Fruit fly (Drosophila melanogaster) whole organism, embryonic: ENCODE data around the gene CG14893.

Experiments
- Aef1 ChIP-seq: fragments of 200-800 bp; sonication (Bioruptor generic); IDR thresholded peaks from 3 replicates; pipeline ENCODE4 v1.3.6; 2022; ENCODE audit warnings: missing biosample characterization, missing genetic modification characterization
- CG10431 ChIP-seq: fragments of 200-800 bp; sonication (Bioruptor generic); optimal IDR thresholded peaks from 3 replicates; lab custom pipeline; 2018; ENCODE audit warnings: missing biosample characterization, mild to moderate bottlenecking, missing genetic modification characterization
- CG11398 ChIP-seq: fragments of 200-800 bp; sonication (Bioruptor generic); optimal IDR thresholded peaks from 2 replicates; lab custom pipeline; 2016; ENCODE audit warnings: missing biosample characterization, missing genetic modification characterization
- CG11456 ChIP-seq: fragments of 200-800 bp; sonication (Bioruptor generic); IDR thresholded peaks from 3 replicates; pipeline ENCODE4 v1.3.6; 2022; ENCODE audit warnings: missing biosample characterization, missing genetic modification characterization
- CG11696 ChIP-seq: fragments of 200-800 bp; sonication (Bioruptor generic); IDR thresholded peaks from 2 replicates; pipeline ENCODE4 v1.3.6; 2022; ENCODE audit warnings: missing biosample characterization, missing genetic modification characterization
- CG12659 ChIP-seq: fragments of 200-800 bp; sonication (Bioruptor generic); optimal IDR thresholded peaks from 3 replicates; lab custom pipeline; 2017; ENCODE audit warnings: mild to moderate bottlenecking, missing biosample characterization, missing genetic modification reagents, missing genetic modification characterization
- CG13123 ChIP-seq: fragments of 200-800 bp; sonication (Bioruptor generic); optimal IDR thresholded peaks from 2 replicates; lab custom pipeline; 2016; ENCODE audit warnings: missing biosample characterization, missing genetic modification characterization
- CG13287 ChIP-seq: fragments of 200-800 bp; sonication (Bioruptor generic); IDR thresholded peaks from 2 replicates; pipeline ENCODE4 v1.3.6; 2022; ENCODE audit warnings: missing biosample characterization, missing genetic modification characterization; ENCODE audit not compliant: partially characterized antibody
- CG14710 ChIP-seq: fragments of 200-800 bp; sonication (Bioruptor generic); optimal IDR thresholded peaks from 3 replicates; lab custom pipeline; 2019; ENCODE audit warnings: missing biosample characterization, mild to moderate bottlenecking, missing genetic modification characterization, moderate library complexity
- CG15269 ChIP-seq: fragments of 200-800 bp; sonication (Bioruptor generic); optimal IDR thresholded peaks from 2 replicates; lab custom pipeline; 2018; ENCODE audit warnings: missing biosample characterization, mild to moderate bottlenecking, missing genetic modification characterization, moderate library complexity
- CG1529 ChIP-seq: fragments of 200-800 bp; sonication (Bioruptor generic); optimal IDR thresholded peaks from 3 replicates; lab custom pipeline; 2018; ENCODE audit warnings: missing biosample characterization, missing genetic modification characterization
- CG15479 ChIP-seq: fragments of 200-800 bp; sonication (Bioruptor generic); optimal IDR thresholded peaks from 3 replicates; lab custom pipeline; 2019; ENCODE audit warnings: missing biosample characterization, mild to moderate bottlenecking, missing genetic modification characterization, moderate library complexity
- CG15601 ChIP-seq: fragments of 200-800 bp; sonication (Bioruptor generic); optimal IDR thresholded peaks from 3 replicates; lab custom pipeline; 2019; ENCODE audit warnings: missing biosample characterization, mild to moderate bottlenecking, missing genetic modification characterization, moderate library complexity
- CG17361 ChIP-seq: fragments of 200-800 bp; sonication (Bioruptor generic); IDR thresholded peaks from 3 replicates; pipeline ENCODE4 v1.3.6; 2022; ENCODE audit warnings: missing biosample characterization, missing genetic modification characterization
- CG17385 ChIP-seq: fragments of 200-800 bp; sonication (Bioruptor generic); optimal IDR thresholded peaks from 3 replicates; lab custom pipeline; 2018; ENCODE audit warnings: missing biosample characterization, mild to moderate bottlenecking, missing genetic modification characterization
- CG1832 ChIP-seq: fragments of 200-800 bp; sonication (Bioruptor generic); optimal IDR thresholded peaks from 2 replicates; lab custom pipeline; 2017; ENCODE audit warnings: missing biosample characterization, mild to moderate bottlenecking, missing genetic modification characterization, inconsistent platforms
- CG30403 ChIP-seq: fragments of 200-800 bp; sonication (Bioruptor generic); optimal IDR thresholded peaks from 3 replicates; lab custom pipeline; 2016; ENCODE audit warnings: missing biosample characterization, missing genetic modification characterization
- CG32532 ChIP-seq: fragments of 200-800 bp; sonication (Bioruptor generic); IDR thresholded peaks from 2 replicates; pipeline ENCODE4 v1.3.6; 2022; ENCODE audit warnings: missing biosample characterization, missing genetic modification characterization
- CG34224 ChIP-seq: fragments of 200-800 bp; sonication (Bioruptor generic); IDR thresholded peaks from 3 replicates; pipeline ENCODE4 v1.3.6; 2022; ENCODE audit warnings: missing biosample characterization, missing genetic modification characterization; ENCODE audit not compliant: partially characterized antibody
- CG34376 ChIP-seq: fragments of 200-800 bp; sonication (Bioruptor generic); optimal IDR thresholded peaks from 2 replicates; lab custom pipeline; 2018; ENCODE audit warnings: missing biosample characterization, mild to moderate bottlenecking, missing genetic modification characterization
- CG4328 ChIP-seq: fragments of 200-800 bp; sonication (Bioruptor generic); optimal IDR thresholded peaks from 3 replicates; lab custom pipeline; 2017; ENCODE audit warnings: missing biosample characterization, missing genetic modification reagents, missing genetic modification characterization
- CG43689 ChIP-seq: fragments of 200-800 bp; sonication (Bioruptor generic); IDR thresholded peaks from 2 replicates; pipeline ENCODE4 v1.3.6; 2022; ENCODE audit warnings: missing biosample characterization, missing genetic modification characterization
- CG7556 ChIP-seq: fragments of 200-800 bp; sonication (Bioruptor generic); optimal IDR thresholded peaks from 2 replicates; lab custom pipeline; 2017; ENCODE audit warnings: missing biosample characterization, mild to moderate bottlenecking, missing genetic modification characterization
- CG7928 ChIP-seq: fragments of 200-800 bp; sonication (Bioruptor generic); optimal IDR thresholded peaks from 2 replicates; lab custom pipeline; 2017; ENCODE audit warnings: missing biosample characterization, mild to moderate bottlenecking, missing genetic modification characterization
- Camta ChIP-seq: fragments of 200-800 bp; sonication (Bioruptor generic); optimal IDR thresholded peaks from 2 replicates; lab custom pipeline; 2016; ENCODE audit warnings: missing biosample characterization, missing genetic modification characterization
- Doc2 ChIP-seq: fragments of 200-800 bp; sonication (Bioruptor generic); IDR thresholded peaks from 2 replicates; pipeline ENCODE4 v1.3.6; 2022; ENCODE audit warnings: missing biosample characterization, missing genetic modification characterization
- Gsc ChIP-seq: fragments of 200-800 bp; sonication (Bioruptor generic); IDR thresholded peaks from 2 replicates; pipeline ENCODE4 v1.3.6; 2022; ENCODE audit warnings: missing biosample characterization, missing genetic modification characterization
- Meics ChIP-seq: fragments of 200-800 bp; sonication (Bioruptor generic); optimal IDR thresholded peaks from 2 replicates; lab custom pipeline; 2017; ENCODE audit warnings: missing biosample characterization, mild to moderate bottlenecking, missing genetic modification characterization
- Mrtf ChIP-seq: fragments of 200-800 bp; sonication (Bioruptor generic); IDR thresholded peaks from 3 replicates; pipeline ENCODE4 v1.3.6; 2022; ENCODE audit warnings: missing biosample characterization, missing genetic modification characterization
- Oaz ChIP-seq: fragments of 200-800 bp; sonication (Bioruptor generic); IDR thresholded peaks from 2 replicates; pipeline ENCODE4 v1.3.6; 2022; ENCODE audit warnings: missing biosample characterization, missing genetic modification characterization
- Pdp1 ChIP-seq, 2 experiments: fragments of 200-800 bp; sonication (Bioruptor generic); optimal IDR thresholded peaks; 3 replicates each; lab custom pipeline; 2016; ENCODE audit warnings: missing biosample characterization in 2 of 2, missing genetic modification characterization in 2 of 2, mild to moderate bottlenecking in 1 of 2, moderate library complexity in 1 of 2
- Side ChIP-seq: fragments of 200-800 bp; sonication (Bioruptor generic); optimal IDR thresholded peaks from 2 replicates; lab custom pipeline; 2016; ENCODE audit warnings: missing biosample characterization, missing genetic modification characterization
- bcd ChIP-seq: fragments of 200-800 bp; sonication (Bioruptor generic); optimal IDR thresholded peaks from 2 replicates; lab custom pipeline; 2017; ENCODE audit warnings: missing biosample characterization, mild to moderate bottlenecking, missing genetic modification characterization
- cato ChIP-seq: fragments of 200-800 bp; sonication (Bioruptor generic); optimal IDR thresholded peaks from 2 replicates; lab custom pipeline; 2016; ENCODE audit warnings: missing biosample characterization, missing genetic modification characterization, borderline replicate concordance
- chif ChIP-seq, 2 experiments: fragments of 200-800 bp; sonication (Bioruptor generic); optimal IDR thresholded peaks; 3 replicates each; lab custom pipeline; 2016; ENCODE audit warnings: missing biosample characterization in 2 of 2, missing genetic modification characterization in 2 of 2
- crol ChIP-seq: fragments of 200-800 bp; sonication (Bioruptor generic); IDR thresholded peaks from 2 replicates; pipeline ENCODE4 v1.3.6; 2022; ENCODE audit warnings: missing biosample characterization, missing genetic modification characterization
- cwo ChIP-seq: fragments of 200-800 bp; sonication (Bioruptor generic); optimal IDR thresholded peaks from 3 replicates; lab custom pipeline; 2017; ENCODE audit warnings: missing biosample characterization, missing genetic modification characterization, mild to moderate bottlenecking, moderate library complexity, missing genetic modification reagents
- danr ChIP-seq: fragments of 200-800 bp; sonication (Bioruptor generic); IDR thresholded peaks from 2 replicates; pipeline ENCODE4 v1.3.6; 2022; ENCODE audit warnings: missing biosample characterization, missing genetic modification characterization
- en ChIP-seq: fragments of 200-800 bp; sonication (Bioruptor generic); optimal IDR thresholded peaks from 2 replicates; lab custom pipeline; 2016; ENCODE audit warnings: missing biosample characterization, missing genetic modification characterization
- fu2 ChIP-seq: fragments of 200-800 bp; sonication (Bioruptor generic); optimal IDR thresholded peaks from 2 replicates; lab custom pipeline; 2016; ENCODE audit warnings: missing biosample characterization, missing genetic modification characterization
- gfzf ChIP-seq: fragments of 200-800 bp; sonication (Bioruptor generic); optimal IDR thresholded peaks from 2 replicates; lab custom pipeline; 2016; ENCODE audit warnings: missing biosample characterization, mild to moderate bottlenecking, missing genetic modification characterization, moderate library complexity
- kah ChIP-seq: fragments of 200-800 bp; sonication (Bioruptor generic); optimal IDR thresholded peaks from 2 replicates; lab custom pipeline; 2018; ENCODE audit warnings: missing biosample characterization, mild to moderate bottlenecking, missing genetic modification characterization
- nmo ChIP-seq: fragments of 200-800 bp; sonication (Bioruptor generic); optimal IDR thresholded peaks from 2 replicates; lab custom pipeline; 2018; ENCODE audit warnings: missing biosample characterization, mild to moderate bottlenecking, missing genetic modification characterization, moderate library complexity
- pan ChIP-seq, 4 experiments: fragments of >200 bp in 3 of 4; fragments of 200-800 bp in 1 of 4; sonication (Bioruptor generic) in 1 of 4; optimal IDR thresholded peaks in 3 of 4; IDR thresholded peaks in 1 of 4; 2 replicates each; pipeline versions ENCODE4 v1.3.6 to Lab custom; 2017 to 2022; ENCODE audit warnings: missing biosample characterization in 2 of 4, missing genetic modification characterization in 2 of 4, mixed read lengths in 1 of 4
- schlank ChIP-seq: fragments of 200-800 bp; sonication (Bioruptor generic); optimal IDR thresholded peaks from 2 replicates; lab custom pipeline; 2018; ENCODE audit warnings: missing biosample characterization, mild to moderate bottlenecking, missing genetic modification characterization
- tin ChIP-seq: fragments of 200-800 bp; sonication (Bioruptor generic); optimal IDR thresholded peaks from 3 replicates; lab custom pipeline; 2016; ENCODE audit warnings: missing biosample characterization, missing genetic modification characterization
- usp ChIP-seq: fragments of >200 bp; optimal IDR thresholded peaks from 2 replicates; lab custom pipeline; 2017; ENCODE audit warnings: missing biosample characterization, missing genetic modification characterization
- wor ChIP-seq: fragments of 200-800 bp; sonication (Bioruptor generic); IDR thresholded peaks from 2 replicates; pipeline ENCODE4 v1.3.6; 2022; ENCODE audit warnings: missing biosample characterization, missing genetic modification characterization
- zen ChIP-seq: fragments of 200-800 bp; sonication (Bioruptor generic); optimal IDR thresholded peaks from 3 replicates; lab custom pipeline; 2018; ENCODE audit warnings: missing biosample characterization, mild to moderate bottlenecking, missing genetic modification characterization, moderate library complexity

Gene CG14893

dm6 chr3R:16624750-16625549, 4.4 kb downstream of the CG14893 start, which contains the start of gene Fas1 (continued):
- TF ChIP-seq schlank (tag; lab: Kevin White, UChicago), result no peak
- TF ChIP-seq CG34224 (GFP tag; lab: Robert Waterston, UW), result peak; percentile 60
- TF ChIP-seq CG34376, result no peak
- no peak for TF ChIP-seq Oaz (GFP tag; lab: Robert Waterston, UW)
- TF ChIP-seq CG13287 (GFP tag; lab: Robert Waterston, UW), result peak; percentile 71
- no peak for TF ChIP-seq crol (GFP tag; lab: Robert Waterston, UW)
- TF ChIP-seq pan (optimal IDR thresholded peaks at IDR 0.05; lab: Kevin White, UChicago), result no peak
- no peak for TF ChIP-seq pan (GFP tag; optimal IDR thresholded peaks at IDR 0.05 in 1 of 2, IDR thresholded peaks at IDR 0.05 in 1 of 2)
- no peak for TF ChIP-seq CG4328 (GFP tag; lab: Kevin White, UChicago)
- TF ChIP-seq CG15479 (GFP tag; lab: Kevin White, UChicago), result no peak
- no peak for TF ChIP-seq Camta (GFP tag; lab: Kevin White, UChicago)
- TF ChIP-seq CG1832, result no peak
- no peak for TF ChIP-seq danr
- TF ChIP-seq wor (GFP tag; lab: Robert Waterston, UW), result no peak
- peak; percentile 22 for TF ChIP-seq zen (tag; lab: Kevin White, UChicago)
- TF ChIP-seq CG43689, result no peak
- no peak for TF ChIP-seq chif (GFP tag; optimal IDR thresholded peaks at IDR 0.05; lab: Kevin White, UChicago)
- TF ChIP-seq Meics (GFP tag; lab: Kevin White, UChicago), result no peak
- no peak for TF ChIP-seq CG17361 (GFP tag; lab: Robert Waterston, UW)
- no peak for TF ChIP-seq CG10431 (GFP tag; lab: Kevin White, UChicago)
- peak in 1 of 2 experiments; percentile 83 for TF ChIP-seq Pdp1 (GFP tag; optimal IDR thresholded peaks at IDR 0.05; lab: Kevin White, UChicago)
- TF ChIP-seq kah (GFP tag; lab: Kevin White, UChicago), result no peak
- no peak for TF ChIP-seq CG11398 (GFP tag; lab: Kevin White, UChicago)
- no peak for TF ChIP-seq cwo (GFP tag; lab: Kevin White, UChicago)
- TF ChIP-seq CG17385, result no peak
- TF ChIP-seq CG12659 (GFP tag; lab: Kevin White, UChicago), result peak; percentile 44
- peak; percentile 70 for TF ChIP-seq CG14710
- TF ChIP-seq CG1529 (GFP tag; lab: Kevin White, UChicago), result no peak
- TF ChIP-seq usp (GFP tag; lab: Kevin White, UChicago), result no peak
- TF ChIP-seq gfzf (GFP tag; lab: Kevin White, UChicago), result peak; percentile 40
- no peak for TF ChIP-seq CG15269 (tag; lab: Kevin White, UChicago)
- no peak for TF ChIP-seq CG7556
- TF ChIP-seq CG30403 (GFP tag; lab: Kevin White, UChicago), result peak; percentile 2
- peak; percentile 45 for TF ChIP-seq CG15601
- TF ChIP-seq cato (GFP tag; lab: Kevin White, UChicago), result no peak
- TF ChIP-seq en, result no peak
- no peak for TF ChIP-seq Side
- TF ChIP-seq Gsc, result no peak
- TF ChIP-seq CG13123 (GFP tag; lab: Kevin White, UChicago), result no peak
- TF ChIP-seq bcd (GFP tag; lab: Kevin White, UChicago), result no peak
- TF ChIP-seq nmo (GFP tag; lab: Kevin White, UChicago), result peak; percentile 3
- no peak for TF ChIP-seq Mrtf (GFP tag; lab: Robert Waterston, UW)
- no peak for TF ChIP-seq CG7928
- no peak for TF ChIP-seq Aef1 (GFP tag; lab: Robert Waterston, UW)
- no peak for TF ChIP-seq CG32532 (GFP tag; lab: Robert Waterston, UW)
- no peak for TF ChIP-seq tin (GFP tag; lab: Kevin White, UChicago)
- TF ChIP-seq fu2, result no peak
- TF ChIP-seq Doc2 (GFP tag; lab: Robert Waterston, UW), result no peak
- no peak for TF ChIP-seq CG11456 (GFP tag; lab: Robert Waterston, UW)
- no peak for TF ChIP-seq CG11696 (GFP tag; lab: Robert Waterston, UW)
